Fruit fly (Drosophila melanogaster) whole organism, embryonic: Measurements from ENCODE around the gene Rab19.

Experiments
- ATbp ChIP-seq: fragments of 200-800 bp; sonication (Bioruptor generic); optimal IDR thresholded peaks from 2 replicates; lab custom pipeline; 2017; ENCODE audit warnings: missing biosample characterization, mild to moderate bottlenecking, missing genetic modification characterization, missing genetic modification reagents
- Adf1 ChIP-seq: fragments of 200-800 bp; sonication (Bioruptor generic); IDR thresholded peaks from 2 replicates; pipeline ENCODE4 v1.3.6; 2022; ENCODE audit warnings: missing biosample characterization, missing genetic modification characterization
- Atf3 ChIP-seq: fragments of 200-800 bp; sonication (Bioruptor generic); optimal IDR thresholded peaks from 3 replicates; lab custom pipeline; 2016; ENCODE audit warnings: missing biosample characterization, missing genetic modification characterization
- CG11247 ChIP-seq: fragments of 200-800 bp; sonication (Bioruptor generic); IDR thresholded peaks from 2 replicates; pipeline ENCODE4 v1.3.6; 2022; ENCODE audit warnings: missing biosample characterization, missing genetic modification characterization
- CG11456 ChIP-seq: fragments of 200-800 bp; sonication (Bioruptor generic); IDR thresholded peaks from 3 replicates; pipeline ENCODE4 v1.3.6; 2022; ENCODE audit warnings: missing biosample characterization, missing genetic modification characterization
- CG12391 ChIP-seq: fragments of 200-800 bp; sonication (Bioruptor generic); optimal IDR thresholded peaks from 3 replicates; lab custom pipeline; 2018; ENCODE audit warnings: missing biosample characterization, mild to moderate bottlenecking, missing genetic modification characterization, moderate library complexity
- CG15269 ChIP-seq: fragments of 200-800 bp; sonication (Bioruptor generic); optimal IDR thresholded peaks from 2 replicates; lab custom pipeline; 2018; ENCODE audit warnings: missing biosample characterization, mild to moderate bottlenecking, missing genetic modification characterization, moderate library complexity
- CG15696 ChIP-seq: fragments of 200-800 bp; sonication (Bioruptor generic); optimal IDR thresholded peaks from 2 replicates; lab custom pipeline; 2019; ENCODE audit warnings: missing biosample characterization, mild to moderate bottlenecking, missing genetic modification characterization, moderate library complexity
- CG18599 ChIP-seq: fragments of 200-800 bp; sonication (Bioruptor generic); optimal IDR thresholded peaks from 3 replicates; lab custom pipeline; 2017; ENCODE audit warnings: missing biosample characterization, missing genetic modification characterization, mild to moderate bottlenecking, moderate library complexity, missing genetic modification reagents
- CG2202 ChIP-seq: fragments of 200-800 bp; sonication (Bioruptor generic); optimal IDR thresholded peaks from 2 replicates; lab custom pipeline; 2018; ENCODE audit warnings: missing biosample characterization, mild to moderate bottlenecking, missing genetic modification characterization
- CG30431 ChIP-seq: fragments of 200-800 bp; sonication (Bioruptor generic); optimal IDR thresholded peaks from 2 replicates; lab custom pipeline; 2017; ENCODE audit warnings: missing biosample characterization, missing genetic modification characterization
- CG31365 ChIP-seq: fragments of 200-800 bp; sonication (Bioruptor generic); optimal IDR thresholded peaks from 2 replicates; lab custom pipeline; 2018; ENCODE audit warnings: missing biosample characterization, mild to moderate bottlenecking, missing genetic modification characterization
- CG42726 ChIP-seq: fragments of 200-800 bp; sonication (Bioruptor generic); IDR thresholded peaks from 2 replicates; pipeline ENCODE4 v1.3.6; 2022; ENCODE audit warnings: missing biosample characterization, missing genetic modification characterization; ENCODE audit not compliant: partially characterized antibody
- CG4328 ChIP-seq: fragments of 200-800 bp; sonication (Bioruptor generic); optimal IDR thresholded peaks from 3 replicates; lab custom pipeline; 2017; ENCODE audit warnings: missing biosample characterization, missing genetic modification reagents, missing genetic modification characterization
- CG4707 ChIP-seq: fragments of 200-800 bp; sonication (Bioruptor generic); optimal IDR thresholded peaks from 2 replicates; lab custom pipeline; 2018; ENCODE audit warnings: missing biosample characterization, mild to moderate bottlenecking, missing genetic modification characterization, moderate library complexity
- CG4854 ChIP-seq: fragments of 200-800 bp; sonication (Bioruptor generic); optimal IDR thresholded peaks from 2 replicates; lab custom pipeline; 2016; ENCODE audit warnings: missing biosample characterization, missing genetic modification characterization, inconsistent platforms
- CG8478 ChIP-seq: fragments of >200 bp; optimal IDR thresholded peaks from 2 replicates; lab custom pipeline; 2018
- Fer1 ChIP-seq: fragments of 200-800 bp; sonication (Bioruptor generic); optimal IDR thresholded peaks from 2 replicates; lab custom pipeline; 2017; ENCODE audit warnings: missing biosample characterization, mild to moderate bottlenecking, missing genetic modification characterization
- GATAe ChIP-seq: fragments of 200-800 bp; sonication (Bioruptor generic); conservative IDR thresholded peaks from 2 replicates; pipeline ENCODE4 v1.3.6; 2022; ENCODE audit warnings: missing biosample characterization, missing genetic modification characterization
- Gsc ChIP-seq: fragments of 200-800 bp; sonication (Bioruptor generic); IDR thresholded peaks from 2 replicates; pipeline ENCODE4 v1.3.6; 2022; ENCODE audit warnings: missing biosample characterization, missing genetic modification characterization
- H15 ChIP-seq: fragments of 200-800 bp; sonication (Bioruptor generic); IDR thresholded peaks from 3 replicates; pipeline ENCODE4 v1.3.6; 2022; ENCODE audit warnings: missing biosample characterization, missing genetic modification characterization
- Hr3 ChIP-seq: fragments of 200-800 bp; sonication (Bioruptor generic); optimal IDR thresholded peaks from 3 replicates; lab custom pipeline; 2016; ENCODE audit warnings: missing biosample characterization, missing genetic modification characterization
- NK7.1 ChIP-seq: fragments of 200-800 bp; sonication (Bioruptor generic); optimal IDR thresholded peaks from 3 replicates; lab custom pipeline; 2016; ENCODE audit warnings: missing biosample characterization, missing genetic modification characterization
- Sox102F ChIP-seq: fragments of 200-800 bp; sonication (Bioruptor generic); optimal IDR thresholded peaks from 2 replicates; lab custom pipeline; 2018; ENCODE audit warnings: missing biosample characterization, mild to moderate bottlenecking, missing genetic modification characterization, moderate library complexity
- Ssrp ChIP-seq: fragments of 200-800 bp; sonication (Bioruptor generic); optimal IDR thresholded peaks from 2 replicates; lab custom pipeline; 2018; ENCODE audit warnings: missing biosample characterization, mild to moderate bottlenecking, missing genetic modification characterization, moderate library complexity
- Trl ChIP-seq, 3 experiments: fragments of >200 bp in 2 of 3; fragments of 200-800 bp in 1 of 3; sonication (Bioruptor generic) in 1 of 3; optimal IDR thresholded peaks; 2 replicates in 1 of 3; 3 replicates in 2 of 3; lab custom pipeline; 2016 to 2017; ENCODE audit warnings: missing biosample characterization in 1 of 3, missing genetic modification characterization in 1 of 3
- Xbp1 ChIP-seq: fragments of 200-800 bp; sonication (Bioruptor generic); optimal IDR thresholded peaks from 3 replicates; lab custom pipeline; 2016; ENCODE audit warnings: missing biosample characterization, mild to moderate bottlenecking, missing genetic modification characterization
- ara ChIP-seq: fragments of 200-800 bp; sonication (Bioruptor generic); IDR thresholded peaks from 2 replicates; pipeline ENCODE4 v1.3.6; 2022; ENCODE audit warnings: missing biosample characterization, missing genetic modification characterization
- chm ChIP-seq: fragments of 200-800 bp; sonication (Bioruptor generic); IDR thresholded peaks from 2 replicates; pipeline ENCODE4 v1.3.6; 2022; ENCODE audit warnings: missing biosample characterization, missing genetic modification characterization
- dmrt11E ChIP-seq: fragments of 200-800 bp; sonication (Bioruptor generic); optimal IDR thresholded peaks from 3 replicates; lab custom pipeline; 2018; ENCODE audit warnings: missing biosample characterization, mild to moderate bottlenecking, missing genetic modification characterization, moderate library complexity
- esg ChIP-seq: fragments of 200-800 bp; sonication (Bioruptor generic); conservative IDR thresholded peaks from 2 replicates; pipeline ENCODE4 v1.3.6; 2022; ENCODE audit warnings: missing biosample characterization, missing genetic modification characterization
- fru ChIP-seq: fragments of >200 bp; optimal IDR thresholded peaks from 2 replicates; lab custom pipeline; 2017
- gcm ChIP-seq: fragments of 200-800 bp; sonication (Bioruptor generic); optimal IDR thresholded peaks from 2 replicates; lab custom pipeline; 2019; ENCODE audit warnings: missing biosample characterization, mild to moderate bottlenecking, missing genetic modification characterization, moderate library complexity
- gt ChIP-seq: fragments of 200-800 bp; sonication (Bioruptor generic); IDR thresholded peaks from 2 replicates; pipeline ENCODE4 v1.3.6; 2022; ENCODE audit warnings: missing biosample characterization, missing genetic modification characterization
- hb ChIP-seq: fragments of 200-800 bp; sonication (Bioruptor generic); IDR thresholded peaks from 3 replicates; pipeline ENCODE4 v1.3.6; 2022; ENCODE audit warnings: missing biosample characterization, missing genetic modification characterization; ENCODE audit not compliant: partially characterized antibody
- hth ChIP-seq: fragments of >200 bp; optimal IDR thresholded peaks from 2 replicates; lab custom pipeline; 2017; ENCODE audit warnings: inconsistent platforms
- kni ChIP-seq: fragments of 200-800 bp; sonication (Bioruptor generic); optimal IDR thresholded peaks from 3 replicates; lab custom pipeline; 2017; ENCODE audit warnings: mild to moderate bottlenecking, missing biosample characterization, missing genetic modification reagents, missing genetic modification characterization
- lmd ChIP-seq: fragments of 200-800 bp; sonication (Bioruptor generic); IDR thresholded peaks from 2 replicates; pipeline ENCODE4 v1.3.6; 2022; ENCODE audit warnings: missing biosample characterization, missing genetic modification characterization
- luna ChIP-seq: fragments of 200-800 bp; sonication (Bioruptor generic); optimal IDR thresholded peaks from 2 replicates; lab custom pipeline; 2016; ENCODE audit warnings: missing biosample characterization, missing genetic modification characterization
- mld ChIP-seq: fragments of 200-800 bp; sonication (Bioruptor generic); IDR thresholded peaks from 3 replicates; pipeline ENCODE4 v1.3.6; 2022; ENCODE audit warnings: missing biosample characterization, missing genetic modification characterization; ENCODE audit not compliant: partially characterized antibody
- nerfin-2 ChIP-seq: fragments of 200-800 bp; sonication (Bioruptor generic); IDR thresholded peaks from 2 replicates; pipeline ENCODE4 v1.3.6; 2022; ENCODE audit warnings: missing biosample characterization, missing genetic modification characterization; ENCODE audit not compliant: partially characterized antibody
- ro ChIP-seq: fragments of 200-800 bp; sonication (Bioruptor generic); IDR thresholded peaks from 2 replicates; pipeline ENCODE4 v1.3.6; 2022; ENCODE audit warnings: missing biosample characterization, missing genetic modification characterization
- shn ChIP-seq: fragments of 200-800 bp; sonication (Bioruptor generic); optimal IDR thresholded peaks from 3 replicates; lab custom pipeline; 2016; ENCODE audit warnings: missing biosample characterization, missing genetic modification characterization
- sima ChIP-seq: fragments of 200-800 bp; sonication (Bioruptor generic); optimal IDR thresholded peaks from 2 replicates; lab custom pipeline; 2016; ENCODE audit warnings: missing biosample characterization, missing genetic modification characterization
- slou ChIP-seq: fragments of 200-800 bp; sonication (Bioruptor generic); optimal IDR thresholded peaks from 3 replicates; lab custom pipeline; 2016; ENCODE audit warnings: missing biosample characterization, missing genetic modification characterization
- sob ChIP-seq: fragments of 200-800 bp; sonication (Bioruptor generic); IDR thresholded peaks from 2 replicates; pipeline ENCODE4 v1.3.6; 2022; ENCODE audit warnings: missing biosample characterization, missing genetic modification characterization
- sug ChIP-seq: fragments of 200-800 bp; optimal IDR thresholded peaks from 2 replicates; lab custom pipeline; 2019; ENCODE audit warnings: missing biosample characterization, mild to moderate bottlenecking, missing genetic modification characterization, moderate library complexity
- tgo ChIP-seq: fragments of 200-800 bp; sonication (Bioruptor generic); IDR thresholded peaks from 3 replicates; pipeline ENCODE4 v1.3.6; 2022; ENCODE audit warnings: missing biosample characterization, missing genetic modification characterization
- unc-4 ChIP-seq: fragments of 200-800 bp; sonication (Bioruptor generic); IDR thresholded peaks from 2 replicates; pipeline ENCODE4 v1.3.6; 2022; ENCODE audit warnings: missing biosample characterization, missing genetic modification characterization; ENCODE audit not compliant: partially characterized antibody

The Rab19 gene

DNA sequence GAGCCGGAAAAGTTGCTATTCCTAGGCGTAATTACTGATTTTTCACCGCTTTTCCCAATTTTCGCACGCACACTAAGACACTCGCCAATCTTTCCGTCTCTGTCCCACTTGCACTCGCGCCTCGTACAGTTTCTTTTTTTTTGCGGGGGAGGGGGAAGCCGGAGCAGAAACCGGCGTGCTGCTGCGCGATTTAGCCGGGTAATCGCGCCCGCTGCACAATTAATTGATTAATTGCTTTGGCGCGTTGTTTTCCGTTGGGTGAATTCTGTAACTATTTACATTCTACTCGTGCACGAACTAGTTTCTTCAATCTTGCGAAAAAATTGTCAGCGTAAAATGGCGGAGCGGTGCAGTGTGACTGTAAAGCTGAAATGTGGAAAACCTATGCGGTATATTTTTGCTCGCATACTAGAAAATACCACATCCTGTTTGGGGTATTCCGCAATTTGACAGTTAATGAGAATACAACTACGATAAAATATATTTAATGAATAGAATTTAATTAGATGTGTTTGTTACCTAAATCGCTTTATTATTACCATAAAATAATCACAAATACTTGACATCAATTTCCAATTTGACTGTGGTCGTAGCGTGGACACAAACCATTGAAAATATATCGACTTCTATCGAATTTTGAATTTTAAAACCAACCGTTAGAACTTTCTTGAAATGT, 18.5 kb downstream of the Rab19 start, which contains the start of gene Cpsf6 (continued):
- TF ChIP-seq CG8478 (lab: Kevin White, UChicago) (peak; percentile 88), luna (GFP tag; lab: Kevin White, UChicago) (no peak), gcm (no peak), CG4854 (GFP tag; lab: Kevin White, UChicago) (peak; percentile 46), CG42726 (GFP tag; lab: Robert Waterston, UW) (0 out of 2 replicates have a peak, but pooled peaks have one; percentile 18), CG4707 (GFP tag; lab: Kevin White, UChicago) (no peak), nerfin-2 (GFP tag; lab: Robert Waterston, UW) (0 out of 2 replicates have a peak, but pooled peaks have one; percentile 18), H15 (GFP tag; lab: Robert Waterston, UW) (peak; percentile 32; the same call in 1 of the 3 replicates), sima (GFP tag; lab: Kevin White, UChicago) (no peak), Hr3 (GFP tag; lab: Kevin White, UChicago) (peak; percentile 49), sug (tag; lab: Kevin White, UChicago) (peak; percentile 68), CG11456 (GFP tag; lab: Robert Waterston, UW) (peak; percentile 60; the same call in 2 of the 3 replicates), hth (lab: Kevin White, UChicago) (no peak), Gsc (no peak), CG4328 (GFP tag; lab: Kevin White, UChicago) (peak; percentile 42), lmd (peak; percentile 44; the same call in 1 of the 2 replicates), gt (GFP tag; lab: Robert Waterston, UW) (no peak), Ssrp (peak; percentile 56), esg (GFP tag; lab: Robert Waterston, UW) (peak; percentile 37; the same call in 1 of the 2 replicates), CG18599 (peak; percentile 38), mld (GFP tag; lab: Robert Waterston, UW) (no peak), slou (no peak), tgo (peak; percentile 61; the same call in 2 of the 3 replicates), chm (GFP tag; lab: Robert Waterston, UW) (peak; percentile 50), fru (no peak), shn (GFP tag; lab: Kevin White, UChicago) (no peak), CG30431 (GFP tag; lab: Kevin White, UChicago) (no peak), CG15696 (tag; lab: Kevin White, UChicago) (peak; percentile 74), NK7.1 (no peak), CG2202 (tag; lab: Kevin White, UChicago) (peak; percentile 11), CG12391 (tag; lab: Kevin White, UChicago) (peak; percentile 87), dmrt11E (peak; percentile 66), CG15269 (tag; lab: Kevin White, UChicago) (peak; percentile 74), unc-4 (GFP tag; lab: Robert Waterston, UW) (peak; percentile 29; the same call in 1 of the 2 replicates), CG11247 (GFP tag; lab: Robert Waterston, UW) (peak; percentile 39; the same call in 1 of the 2 replicates), Fer1 (GFP tag; lab: Kevin White, UChicago) (no peak), hb (no peak), Sox102F (GFP tag; lab: Kevin White, UChicago) (peak; percentile 76), Xbp1 (GFP tag; lab: Kevin White, UChicago) (peak; percentile 64), sob (GFP tag; lab: Robert Waterston, UW) (peak; percentile 58), CG31365 (tag; lab: Kevin White, UChicago) (peak; percentile 34), GATAe (GFP tag; lab: Robert Waterston, UW) (no peak), kni (GFP tag; lab: Kevin White, UChicago) (no peak), ara (GFP tag; lab: Robert Waterston, UW) (peak; percentile 18; the same call in 1 of the 2 replicates), ro (no peak), Adf1 (GFP tag; lab: Robert Waterston, UW) (peak; percentile 48; the same call in 1 of the 2 replicates), ATbp (no peak), Trl (optimal IDR thresholded peaks at IDR 0.05; lab: Kevin White, UChicago) (no peak), Trl (GFP tag; optimal IDR thresholded peaks at IDR 0.05; lab: Kevin White, UChicago) (peak; percentile 43), Atf3 (GFP tag; lab: Kevin White, UChicago) (peak; percentile 37)
